Worm (Caenorhabditis elegans) whole organism, L1 larva: ENCODE results near the gene F56F11.1.
"Not testable (repeated sequence)": the region's sequence is repeated elsewhere in the genome, so short reads cannot be mapped to it uniquely, and the experiment has no call there.

ENCODE experiments used
- C04F5.9 ChIP-seq: sonication (generic microtip); optimal IDR thresholded peaks from 2 replicates; lab custom pipeline; 2016; ENCODE audit warnings: missing genetic modification characterization, missing compliant biosample characterization
- ama-1 ChIP-seq: fragments of 150-350 bp; optimal IDR thresholded peaks from 2 replicates; lab custom pipeline; 2014
- ceh-63 ChIP-seq: fragments of 200-800 bp; sonication (Bioruptor generic); optimal IDR thresholded peaks from 2 replicates; lab custom pipeline; 2018; ENCODE audit warnings: mild to moderate bottlenecking, missing genetic modification characterization, missing compliant biosample characterization
- ceh-8 ChIP-seq: fragments of 200-800 bp; sonication (Bioruptor generic); optimal IDR thresholded peaks from 2 replicates; lab custom pipeline; 2018; ENCODE audit warnings: mild to moderate bottlenecking, missing genetic modification characterization, moderate library complexity, missing compliant biosample characterization
- ceh-82 ChIP-seq, 3 experiments: fragments of 150-350 bp in 1 of 3; sonication (generic microtip) in 2 of 3; optimal IDR thresholded peaks; 2 replicates each; lab custom pipeline; 2014 to 2017; ENCODE audit warnings: missing biosample characterization in 3 of 3, missing genetic modification characterization in 3 of 3
- dpl-1 ChIP-seq, 3 experiments: fragments of 150-350 bp in 2 of 3; sonication (generic microtip) in 1 of 3; optimal IDR thresholded peaks; 2 replicates each; lab custom pipeline; 2014 to 2017; ENCODE audit warnings: missing biosample characterization in 3 of 3, missing genetic modification characterization in 3 of 3, missing genetic modification reagents in 3 of 3
- dsc-1 ChIP-seq: sonication (generic microtip); optimal IDR thresholded peaks from 2 replicates; lab custom pipeline; 2016; ENCODE audit warnings: mild to moderate bottlenecking, missing genetic modification characterization, missing compliant biosample characterization
- efl-1 ChIP-seq, 4 experiments: fragments of 150-350 bp; optimal IDR thresholded peaks in 3 of 4; peaks in 1 of 4; 1 replicate in 1 of 4; 2 replicates in 3 of 4; lab custom pipeline; 2014; ENCODE audit warnings: missing biosample characterization in 2 of 4, missing genetic modification characterization in 2 of 4, missing genetic modification reagents in 2 of 4
- egl-13 ChIP-seq: sonication (generic microtip); optimal IDR thresholded peaks from 2 replicates; lab custom pipeline; 2016; ENCODE audit warnings: missing genotype, missing genetic modification reagents, missing genetic modification characterization, missing compliant biosample characterization
- elt-3 ChIP-seq, 6 experiments: fragments of 150-350 bp in 1 of 6; sonication (generic microtip); optimal IDR thresholded peaks; 2 replicates each; lab custom pipeline; 2017 to 2018; ENCODE audit warnings: missing biosample characterization in 6 of 6, missing genetic modification characterization in 6 of 6, inconsistent platforms in 1 of 6
- ets-5 ChIP-seq: fragments of 200-800 bp; sonication (Bioruptor generic); IDR thresholded peaks from 2 replicates; pipeline ENCODE4 v1.3.6; 2022; ENCODE audit warnings: missing genetic modification characterization, missing compliant biosample characterization
- irx-1 ChIP-seq: sonication (generic microtip); optimal IDR thresholded peaks from 2 replicates; lab custom pipeline; 2016; ENCODE audit warnings: missing genetic modification characterization, missing compliant biosample characterization
- lin-14 ChIP-seq: fragments of 200-800 bp; sonication (Bioruptor generic); optimal IDR thresholded peaks from 2 replicates; lab custom pipeline; 2018; ENCODE audit warnings: mild to moderate bottlenecking, missing genetic modification characterization, moderate library complexity, missing compliant biosample characterization
- lsy-2 ChIP-seq, 2 experiments: fragments of 150-350 bp; optimal IDR thresholded peaks; 2 replicates each; lab custom pipeline; 2014; ENCODE audit warnings: missing biosample characterization in 2 of 2, missing genetic modification characterization in 2 of 2
- mdl-1 ChIP-seq, 2 experiments: fragments of 150-350 bp; optimal IDR thresholded peaks; 2 replicates each; lab custom pipeline; 2014 to 2017; ENCODE audit warnings: missing biosample characterization in 2 of 2, missing genetic modification characterization in 2 of 2, inconsistent platforms in 1 of 2
- nhr-19 ChIP-seq: fragments of 200-800 bp; sonication (Bioruptor generic); conservative IDR thresholded peaks from 2 replicates; pipeline ENCODE4 v1.3.6; 2022; ENCODE audit warnings: missing genetic modification characterization, missing compliant biosample characterization
- nhr-20 ChIP-seq: sonication (generic microtip); optimal IDR thresholded peaks from 2 replicates; lab custom pipeline; 2016; ENCODE audit warnings: mild to moderate bottlenecking, missing genetic modification characterization, missing compliant biosample characterization
- nhr-237 ChIP-seq: fragments of 150-350 bp; optimal IDR thresholded peaks from 2 replicates; lab custom pipeline; 2014; ENCODE audit warnings: missing biosample characterization, missing genetic modification characterization
- nhr-47 ChIP-seq: sonication (generic microtip); optimal IDR thresholded peaks from 2 replicates; lab custom pipeline; 2016; ENCODE audit warnings: mild to moderate bottlenecking, missing genetic modification characterization, moderate library complexity, missing compliant biosample characterization
- nhr-71 ChIP-seq: sonication (generic microtip); optimal IDR thresholded peaks from 2 replicates; lab custom pipeline; 2016; ENCODE audit warnings: mild to moderate bottlenecking, missing genetic modification characterization, moderate library complexity, missing compliant biosample characterization
- nhr-76 ChIP-seq: sonication (generic microtip); optimal IDR thresholded peaks from 2 replicates; lab custom pipeline; 2017; ENCODE audit warnings: missing biosample characterization, missing genetic modification characterization
- nhr-85 ChIP-seq: sonication (generic microtip); peaks from one replicate; lab custom pipeline; 2016; ENCODE audit warnings: missing genetic modification characterization, inconsistent platforms, missing compliant biosample characterization
- nhr-90 ChIP-seq: sonication (generic microtip); optimal IDR thresholded peaks from 2 replicates; lab custom pipeline; 2016; ENCODE audit warnings: mild to moderate bottlenecking, missing genetic modification characterization, missing compliant biosample characterization; ENCODE audit not compliant: poor library complexity
- rnt-1 ChIP-seq: sonication (generic microtip); optimal IDR thresholded peaks from 2 replicates; lab custom pipeline; 2016; ENCODE audit warnings: mild to moderate bottlenecking, missing genetic modification characterization, moderate library complexity, missing compliant biosample characterization
- snu-23 ChIP-seq: sonication (generic microtip); optimal IDR thresholded peaks from 2 replicates; lab custom pipeline; 2016; ENCODE audit warnings: missing genetic modification characterization, missing compliant biosample characterization
- sup-37 ChIP-seq: fragments of 200-800 bp; sonication (Bioruptor generic); optimal IDR thresholded peaks from 2 replicates; lab custom pipeline; 2018; ENCODE audit warnings: mild to moderate bottlenecking, missing genetic modification characterization, missing compliant biosample characterization
- swsn-7 ChIP-seq: sonication (generic microtip); optimal IDR thresholded peaks from 2 replicates; lab custom pipeline; 2016; ENCODE audit warnings: missing genetic modification characterization, missing compliant biosample characterization
- tlp-1 ChIP-seq: fragments of 150-350 bp; optimal IDR thresholded peaks from 2 replicates; lab custom pipeline; 2014; ENCODE audit warnings: missing biosample characterization, missing genetic modification characterization
- unc-86 ChIP-seq: sonication (generic microtip); optimal IDR thresholded peaks from 2 replicates; lab custom pipeline; 2016; ENCODE audit warnings: missing genetic modification characterization, missing compliant biosample characterization
- xbp-1 ChIP-seq: sonication (generic microtip); optimal IDR thresholded peaks from 2 replicates; lab custom pipeline; 2016; ENCODE audit warnings: missing genetic modification characterization, missing compliant biosample characterization
- zag-1 ChIP-seq: fragments of 150-350 bp; optimal IDR thresholded peaks from 2 replicates; lab custom pipeline; 2014; ENCODE audit warnings: missing biosample characterization, missing genetic modification characterization
- zip-4 ChIP-seq: fragments of 200-800 bp; sonication (Bioruptor generic); optimal IDR thresholded peaks from 2 replicates; lab custom pipeline; 2018; ENCODE audit warnings: mild to moderate bottlenecking, missing genetic modification characterization, moderate library complexity, missing compliant biosample characterization

Gene F56F11.1

DNA sequence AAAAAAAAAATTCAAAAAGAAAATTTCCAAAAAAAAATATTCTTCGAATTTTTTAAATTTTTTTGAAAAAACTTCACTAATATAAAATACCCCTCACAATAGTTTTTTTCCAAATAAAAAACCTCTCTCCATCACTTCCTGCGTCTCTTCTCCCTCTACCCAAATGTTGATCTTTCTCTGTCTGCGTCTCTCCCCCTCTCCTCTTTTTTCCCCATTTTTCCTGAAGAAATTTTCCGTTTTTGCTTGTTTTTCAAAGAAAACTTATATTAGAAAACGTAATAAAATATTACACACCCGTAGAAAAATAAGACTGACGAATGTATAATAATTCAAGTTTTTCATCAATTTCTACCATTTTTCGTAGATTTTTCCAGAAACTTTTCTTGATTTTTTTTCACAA lies 10.4 kb upstream of the F56F11.1 start:
- TF ChIP-seq mdl-1 (tag; optimal IDR thresholded peaks at IDR 0.05; lab: Kevin White, UChicago) (no peak), rnt-1 (tag; lab: Kevin White, UChicago) (peak; percentile 13), dsc-1 (tag; lab: Kevin White, UChicago) (peak; percentile 66), nhr-85 (tag; lab: Kevin White, UChicago) (peak; percentile 7), ets-5 (GFP tag; lab: Robert Waterston, UW) (no peak), lsy-2 (tag; optimal IDR thresholded peaks at IDR 0.05; lab: Kevin White, UChicago) (peak in 1 of 2 experiments; percentile 37), nhr-71 (tag; lab: Kevin White, UChicago) (peak; percentile 61), nhr-90 (tag; lab: Kevin White, UChicago) (no peak), swsn-7 (tag; lab: Kevin White, UChicago) (peak; percentile 25), lin-14 (GFP tag; lab: Kevin White, UChicago) (peak; percentile 28), sup-37 (GFP tag; lab: Kevin White, UChicago) (no peak), egl-13 (no peak), zag-1 (tag; lab: Kevin White, UChicago) (no peak), zip-4 (GFP tag; lab: Kevin White, UChicago) (no peak), efl-1 (optimal IDR thresholded peaks at IDR 0.05; lab: Kevin White, UChicago) (peak; percentile 11 to 31), efl-1 (GFP tag; optimal IDR thresholded peaks at IDR 0.05 in 1 of 2; lab: Kevin White, UChicago) (peak in 1 of 2 experiments; percentile 33), nhr-237 (tag; lab: Kevin White, UChicago) (no peak), irx-1 (tag; lab: Kevin White, UChicago) (peak; percentile 24), nhr-20 (tag; lab: Kevin White, UChicago) (peak; percentile 26), snu-23 (peak; percentile 32), xbp-1 (tag; lab: Kevin White, UChicago) (peak; percentile 7), nhr-76 (tag; lab: Kevin White, UChicago) (no peak), nhr-47 (tag; lab: Kevin White, UChicago) (peak; percentile 38), dpl-1 (GFP tag; optimal IDR thresholded peaks at IDR 0.05; lab: Kevin White, UChicago) (no peak)

ce11 chrIII:2881989-2882388 lies 9.6 kb upstream of the F56F11.1 start, which contains the start of gene F56F11.2:
TSS of gene F56F11.2 (plus strand) at chrIII:2882289.
- TF ChIP-seq C04F5.9 (tag; lab: Kevin White, UChicago); ama-1 (lab: Kevin White, UChicago); nhr-19: not testable (repeated sequence)

- TF ChIP-seq ceh-8 (peak; percentile 16), unc-86 (tag; lab: Kevin White, UChicago) (no peak)
These were observed 8.2 kb downstream of the F56F11.1 start for ce11 chrIII:2899705-2900104.

ce11 chrIII:2901117-2901516 lies 9.6 kb downstream of the F56F11.1 start, which contains the start of gene idpa-1:
TSS of gene idpa-1 (minus strand) at chrIII:2901217.
- TF ChIP-seq zip-4 (GFP tag; lab: Kevin White, UChicago) (no peak), efl-1 (optimal IDR thresholded peaks at IDR 0.05; lab: Kevin White, UChicago) (no peak), efl-1 (GFP tag; optimal IDR thresholded peaks at IDR 0.05 in 1 of 2; lab: Kevin White, UChicago) (peak in 1 of 2 experiments; percentile 68), ceh-82 (tag; optimal IDR thresholded peaks at IDR 0.05; lab: Kevin White, UChicago) (no peak)

- no peak for TF ChIP-seq ceh-63
- peak; percentile 7 for TF ChIP-seq lin-14 (GFP tag; lab: Kevin White, UChicago)
- TF ChIP-seq, all 84 proteins: peak for 1
These were observed 12.6 kb downstream of the F56F11.1 start for ce11 chrIII:2904164-2904563.

DNA sequence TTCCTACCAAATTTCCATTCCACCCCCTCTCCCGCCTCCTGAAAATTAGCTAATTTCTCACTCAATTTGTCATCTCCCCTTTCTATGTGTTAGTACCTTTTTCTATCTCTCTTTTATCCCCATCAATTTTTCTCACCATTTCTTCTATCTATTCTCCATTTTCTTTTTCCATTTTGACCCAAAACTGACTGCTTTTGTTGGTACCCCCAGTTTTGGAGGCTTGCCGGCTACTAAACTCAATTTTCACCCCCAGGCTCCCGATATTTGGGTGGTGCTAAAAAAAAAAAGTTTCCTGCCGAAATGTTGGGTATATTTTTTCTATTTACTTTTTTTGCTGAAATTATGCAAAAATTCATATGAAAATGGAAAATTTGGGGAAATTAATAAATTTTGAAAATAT lies 16.3 kb downstream of the F56F11.1 start:
- TF ChIP-seq elt-3 (tag; optimal IDR thresholded peaks at IDR 0.05; lab: Kevin White, UChicago) (no peak), efl-1 (optimal IDR thresholded peaks at IDR 0.05; lab: Kevin White, UChicago) (no peak), efl-1 (GFP tag; optimal IDR thresholded peaks at IDR 0.05 in 1 of 2; lab: Kevin White, UChicago) (peak in 1 of 2 experiments; percentile 34), tlp-1 (no peak)
